Worm (Caenorhabditis elegans) whole organism, L4 larva: Measurements from ENCODE around the gene K02D10.2.

ENCODE experiments used
- ZK546.5 ChIP-seq, 2 experiments: sonication (generic microtip); optimal IDR thresholded peaks; 2 replicates each; lab custom pipeline; 2017; ENCODE audit warnings: missing biosample characterization in 2 of 2, missing genetic modification characterization in 2 of 2
- ceh-82 ChIP-seq: sonication (generic microtip); optimal IDR thresholded peaks from 2 replicates; lab custom pipeline; 2017; ENCODE audit warnings: missing biosample characterization, missing genetic modification characterization
- dve-1 ChIP-seq: sonication (generic microtip); optimal IDR thresholded peaks from 2 replicates; lab custom pipeline; 2017; ENCODE audit warnings: antibody characterized with exemption, mild to moderate bottlenecking, missing genetic modification characterization, missing compliant biosample characterization; ENCODE audit not compliant: insufficient read depth
- fkh-10 ChIP-seq: fragments of 150-350 bp; optimal IDR thresholded peaks from 2 replicates; lab custom pipeline; 2014; ENCODE audit warnings: missing biosample characterization, missing genetic modification reagents, missing genetic modification characterization
- lsy-2 ChIP-seq, 2 experiments: fragments of 150-350 bp in 1 of 2; sonication (generic microtip) in 1 of 2; optimal IDR thresholded peaks; 2 replicates each; lab custom pipeline; 2014 to 2017; ENCODE audit warnings: missing biosample characterization in 2 of 2, missing genetic modification characterization in 2 of 2
- mdl-1 ChIP-seq, 2 experiments: fragments of 150-350 bp in 1 of 2; sonication (generic microtip) in 1 of 2; optimal IDR thresholded peaks; 2 replicates each; lab custom pipeline; 2014 to 2017; ENCODE audit warnings: missing biosample characterization in 2 of 2, missing genetic modification characterization in 2 of 2
- mxl-2 ChIP-seq: fragments of 200-800 bp; sonication (Bioruptor generic); conservative IDR thresholded peaks from 2 replicates; pipeline ENCODE4 v1.3.6; 2022; ENCODE audit warnings: missing genetic modification reagents, missing genetic modification characterization, missing compliant biosample characterization
- nhr-102 ChIP-seq: sonication (generic microtip); optimal IDR thresholded peaks from 2 replicates; lab custom pipeline; 2016; ENCODE audit warnings: mild to moderate bottlenecking, missing genetic modification characterization, moderate library complexity, missing compliant biosample characterization
- pqm-1 ChIP-seq: sonication (generic microtip); optimal IDR thresholded peaks from 2 replicates; lab custom pipeline; 2017; ENCODE audit warnings: missing biosample characterization, missing genetic modification characterization
- tag-97 ChIP-seq: fragments of 200-800 bp; sonication (Bioruptor generic); IDR thresholded peaks from 2 replicates; pipeline ENCODE4 v1.3.6; 2022; ENCODE audit warnings: missing genetic modification characterization, missing compliant biosample characterization
- unc-62 ChIP-seq, 3 experiments: fragments of 150-350 bp in 1 of 3; sonication (generic microtip); optimal IDR thresholded peaks in 2 of 3; peaks in 1 of 3; 1 replicate in 1 of 3; 2 replicates in 2 of 3; lab custom pipeline; 2014 to 2017; ENCODE audit warnings: missing biosample characterization in 3 of 3, missing genetic modification characterization in 3 of 3, missing genetic modification reagents in 3 of 3, missing genotype in 1 of 3
- zfp-3 ChIP-seq: fragments of 200-800 bp; sonication (Bioruptor generic); conservative IDR thresholded peaks from 2 replicates; pipeline ENCODE4 v1.3.6; 2022; ENCODE audit warnings: missing genetic modification reagents, missing genetic modification characterization, missing compliant biosample characterization

ce11 chrIII:8772428-8773027, 1.5 kb upstream of the K02D10.2 start:
- no peak for TF ChIP-seq tag-97 (GFP tag; lab: Robert Waterston, UW)
- TF ChIP-seq mdl-1 (tag; optimal IDR thresholded peaks at IDR 0.05; lab: Kevin White, UChicago) = no peak
- TF ChIP-seq lsy-2 (tag; optimal IDR thresholded peaks at IDR 0.05; lab: Kevin White, UChicago) = no peak
- TF ChIP-seq nhr-102 (tag; lab: Kevin White, UChicago) = no peak
- no peak for TF ChIP-seq ceh-82 (tag; lab: Kevin White, UChicago)
- TF ChIP-seq ZK546.5 (tag; optimal IDR thresholded peaks at IDR 0.05; lab: Kevin White, UChicago) = no peak
- no peak for TF ChIP-seq zfp-3
- TF ChIP-seq mxl-2 (GFP tag; lab: Robert Waterston, UW) = no peak
- TF ChIP-seq unc-62 (GFP tag; optimal IDR thresholded peaks at IDR 0.05 in 1 of 2; lab: Kevin White, UChicago) = no peak
- TF ChIP-seq unc-62 (tag; optimal IDR thresholded peaks at IDR 0.05; lab: Kevin White, UChicago) = no peak
- no peak for TF ChIP-seq dve-1 (tag; lab: Kevin White, UChicago)
- no peak for TF ChIP-seq pqm-1
- no peak for TF ChIP-seq fkh-10
